Fruit fly (Drosophila melanogaster): ENCODE measurements around the gene CG16989.

- TF ChIP-seq fd96Ca (GFP tag; IDR thresholded peaks at IDR 0.05) (no peak), D1 (tag; optimal IDR thresholded peaks at IDR 0.05) (no peak), rn (GFP tag; IDR thresholded peaks at IDR 0.05) (no peak), Pif1B (GFP tag; optimal IDR thresholded peaks at IDR 0.05) (no peak), CG4496 (GFP tag; IDR thresholded peaks at IDR 0.05) (no peak), CG32121 (GFP tag; IDR thresholded peaks at IDR 0.05) (no peak), Snoo (tag; optimal IDR thresholded peaks at IDR 0.05) (no peak), gl (tag; optimal IDR thresholded peaks at IDR 0.05) (no peak), EcR (GFP tag; optimal IDR thresholded peaks at IDR 0.05) (no peak), CG14655 (GFP tag; optimal IDR thresholded peaks at IDR 0.05) (no peak)
Observed at dm6 chrX:844523-844922, 51.6 kb downstream of the CG16989 start, which contains the start of gene CG14635.
